Fruit fly (Drosophila melanogaster): ENCODE data around the gene CG43335.

Gene CG43335

DNA sequence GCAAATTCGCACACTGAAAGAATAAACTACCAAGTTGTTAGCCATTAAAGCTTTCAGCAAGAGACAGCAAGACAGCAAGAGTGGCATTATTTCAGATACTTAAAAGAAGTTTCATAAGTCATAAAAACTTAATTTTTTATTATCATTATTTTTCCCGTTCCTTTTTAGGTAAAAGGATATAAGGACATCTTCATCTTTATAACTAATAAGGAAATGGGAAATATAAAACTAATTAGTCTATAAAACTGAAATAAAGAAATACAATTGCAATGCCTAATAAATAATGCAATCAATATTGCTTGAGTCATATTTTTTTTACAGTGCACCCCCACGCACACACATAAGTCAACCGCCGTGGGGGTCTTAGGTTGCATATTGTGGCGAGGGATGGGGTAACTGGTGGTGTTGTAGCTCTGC lies 39.2 kb upstream of the CG43335 start (continued):
- no peak for TF ChIP-seq Hr78 (GFP tag; optimal IDR thresholded peaks at IDR 0.05)

DNA sequence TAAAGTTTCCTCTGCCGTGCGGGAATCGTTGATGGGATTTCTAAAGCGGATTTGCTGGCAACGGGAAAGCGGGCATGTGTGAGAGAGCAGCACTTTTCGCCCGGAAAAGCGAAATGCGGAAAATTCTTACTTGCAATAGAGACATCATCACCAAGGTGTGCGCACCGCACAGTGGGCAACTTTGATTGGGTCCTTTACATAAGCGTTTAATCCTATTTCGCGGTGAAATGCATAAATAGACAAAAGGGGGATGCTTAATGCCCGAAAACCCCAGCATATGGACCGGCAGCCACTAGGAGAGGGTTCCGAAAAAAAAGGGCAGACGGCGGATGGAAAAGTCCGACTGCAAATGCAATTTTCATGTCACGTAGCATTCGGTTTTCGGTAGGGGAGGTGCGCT lies 35.1 kb upstream of the CG43335 start:
- TF ChIP-seq chif (GFP tag; optimal IDR thresholded peaks at IDR 0.05) (no peak), Ets65A (GFP tag) (peak; percentile 65), TFAM (GFP tag; optimal IDR thresholded peaks at IDR 0.05) (no peak), ewg (GFP tag; optimal IDR thresholded peaks at IDR 0.05) (no peak), ara (GFP tag; IDR thresholded peaks at IDR 0.05) (no peak), oc (tag; optimal IDR thresholded peaks at IDR 0.05) (peak; percentile 72), CG14667 (GFP tag; IDR thresholded peaks at IDR 0.05) (no peak), mirr (GFP tag; optimal IDR thresholded peaks at IDR 0.05) (no peak), sc (optimal IDR thresholded peaks at IDR 0.05) (no peak), sc (GFP tag; optimal IDR thresholded peaks at IDR 0.05) (no peak), pfk (GFP tag; optimal IDR thresholded peaks at IDR 0.05) (no peak), CG4707 (GFP tag; optimal IDR thresholded peaks at IDR 0.05) (peak; percentile 60), sens (GFP tag) (peak; percentile 41)

DNA sequence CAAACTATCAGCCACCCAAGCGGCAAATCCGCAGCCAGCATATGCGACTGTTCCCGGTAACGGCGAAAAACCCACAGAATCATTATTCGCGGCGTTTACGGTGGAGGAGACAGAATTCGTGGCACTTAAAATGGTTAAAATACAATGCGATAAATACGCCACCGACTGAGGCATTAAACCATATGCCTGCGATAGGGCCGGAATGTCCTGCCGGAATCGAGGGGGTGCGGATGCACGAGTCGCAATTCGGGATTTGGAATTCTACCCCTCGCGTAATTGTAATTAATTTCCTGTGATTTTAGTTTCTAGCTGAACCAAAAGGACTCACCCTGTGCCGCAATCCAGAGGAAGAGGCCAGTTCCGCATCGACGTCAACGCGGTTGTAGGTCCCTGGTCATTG lies 26.0 kb upstream of the CG43335 start:
- TF ChIP-seq seq (GFP tag; IDR thresholded peaks at IDR 0.05) (no peak), twi (tag; optimal IDR thresholded peaks at IDR 0.05) (no peak), CG10321 (GFP tag; IDR thresholded peaks at IDR 0.05) (no peak), NK7.1 (GFP tag; optimal IDR thresholded peaks at IDR 0.05) (no peak), emc (GFP tag; optimal IDR thresholded peaks at IDR 0.05) (no peak), Nf-YA (GFP tag; IDR thresholded peaks at IDR 0.05) (no peak), ac (GFP tag; optimal IDR thresholded peaks at IDR 0.05) (no peak), NC2β (GFP tag; optimal IDR thresholded peaks at IDR 0.05) (no peak), Ravus (GFP tag; IDR thresholded peaks at IDR 0.05) (no peak), nerfin-1 (tag; optimal IDR thresholded peaks at IDR 0.05) (peak; percentile 71), pros (GFP tag; optimal IDR thresholded peaks at IDR 0.05) (peak; percentile 51), CG5180 (GFP tag; optimal IDR thresholded peaks at IDR 0.05) (no peak), tx (GFP tag; optimal IDR thresholded peaks at IDR 0.05) (no peak), slou (GFP tag; optimal IDR thresholded peaks at IDR 0.05) (no peak), CG18619 (GFP tag; optimal IDR thresholded peaks at IDR 0.05) (no peak), Dip3 (GFP tag; optimal IDR thresholded peaks at IDR 0.05) (no peak)

DNA sequence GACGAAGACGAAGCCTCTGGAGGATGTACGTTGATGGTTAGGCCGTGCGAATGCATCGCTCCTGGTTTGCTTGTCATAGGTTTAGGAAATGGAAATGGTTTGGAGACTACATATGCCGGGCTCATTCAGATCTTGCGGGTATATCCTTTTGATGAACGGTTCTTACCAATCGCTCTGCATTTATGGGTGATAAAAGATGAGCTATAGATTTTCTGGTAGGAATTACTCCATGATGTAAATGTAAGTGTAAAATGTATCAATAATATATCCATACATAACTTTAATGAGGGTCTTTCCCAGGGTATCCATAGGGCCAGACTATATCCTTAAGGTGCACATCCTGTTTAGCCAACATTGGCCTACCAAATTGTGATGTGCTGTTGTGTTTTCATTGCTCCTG lies 23.6 kb upstream of the CG43335 start:
- TF ChIP-seq lmd (GFP tag; IDR thresholded peaks at IDR 0.05) (no peak), klu (GFP tag; IDR thresholded peaks at IDR 0.05) (no peak), CG10321 (GFP tag; IDR thresholded peaks at IDR 0.05) (no peak), pita (GFP tag; optimal IDR thresholded peaks at IDR 0.05) (no peak), lab (GFP tag; optimal IDR thresholded peaks at IDR 0.05) (peak; percentile 6), Mrtf (GFP tag; IDR thresholded peaks at IDR 0.05) (no peak), CG17912 (GFP tag; optimal IDR thresholded peaks at IDR 0.05) (no peak), CG6854 (GFP tag; optimal IDR thresholded peaks at IDR 0.05) (no peak), CG32767 (GFP tag; IDR thresholded peaks at IDR 0.05) (no peak), trh (GFP tag; optimal IDR thresholded peaks at IDR 0.05) (no peak), CG6175 (GFP tag; IDR thresholded peaks at IDR 0.05) (no peak), Hmr (GFP tag; optimal IDR thresholded peaks at IDR 0.05) (no peak), Oli (tag; optimal IDR thresholded peaks at IDR 0.05) (peak; percentile 18), Blimp-1 (GFP tag; optimal IDR thresholded peaks at IDR 0.05) (peak; percentile 46), sim (GFP tag; IDR thresholded peaks at IDR 0.05) (no peak), E2f1 (GFP tag; IDR thresholded peaks at IDR 0.05) (no peak), MTF-1 (GFP tag; optimal IDR thresholded peaks at IDR 0.05; ENCODE audit: borderline replicate concordance) (no peak), Dll (GFP tag; IDR thresholded peaks at IDR 0.05; ENCODE audit: partially characterized antibody) (no peak), onecut (GFP tag; IDR thresholded peaks at IDR 0.05) (peak; percentile 33), caup (GFP tag; optimal IDR thresholded peaks at IDR 0.05; ENCODE audit: severe bottlenecking) (no peak)
